Worm (Caenorhabditis elegans): ENCODE results near the gene C13A2.12.

The C13A2.12 gene

DNA sequence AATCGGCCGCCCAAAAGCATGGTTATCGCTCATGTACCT lies 22.2 kb upstream of the C13A2.12 start, which contains the start of gene hpo-9:
TSS of gene hpo-9 (minus strand) at position 37 of the 39 bp plus-strand sequence.
- no peak for TF ChIP-seq irx-1 (tag; optimal IDR thresholded peaks at IDR 0.05)
- TF ChIP-seq lin-13 (GFP tag; optimal IDR thresholded peaks at IDR 0.05): no peak
- no peak for TF ChIP-seq tbx-2 (tag; optimal IDR thresholded peaks at IDR 0.05)
- no peak for TF ChIP-seq sup-37 (GFP tag; optimal IDR thresholded peaks at IDR 0.05)
- TF ChIP-seq blmp-1 (tag; optimal IDR thresholded peaks at IDR 0.05): no peak
- TF ChIP-seq unc-130 (tag; optimal IDR thresholded peaks at IDR 0.05): no peak
- TF ChIP-seq C34B4.2 (tag; optimal IDR thresholded peaks at IDR 0.05): no peak
- no peak for TF ChIP-seq pax-3 (tag; optimal IDR thresholded peaks at IDR 0.05)
- no peak for TF ChIP-seq zip-4 (GFP tag; optimal IDR thresholded peaks at IDR 0.05)
- no peak for TF ChIP-seq ceh-88 (GFP tag; IDR thresholded peaks at IDR 0.05)
- no peak for TF ChIP-seq lir-3 (tag; optimal IDR thresholded peaks at IDR 0.05; ENCODE audit: poor library complexity)
- no peak for TF ChIP-seq ces-1 (GFP tag; optimal IDR thresholded peaks at IDR 0.05)
- TF ChIP-seq Y116A8C.19 (tag; optimal IDR thresholded peaks at IDR 0.05; ENCODE audit: borderline replicate concordance): no peak
- TF ChIP-seq isw-1 (GFP tag; IDR thresholded peaks at IDR 0.05): no peak
- no peak for TF ChIP-seq elt-2 (tag; optimal IDR thresholded peaks at IDR 0.05)
- TF ChIP-seq nhr-85 (tag): no peak

DNA sequence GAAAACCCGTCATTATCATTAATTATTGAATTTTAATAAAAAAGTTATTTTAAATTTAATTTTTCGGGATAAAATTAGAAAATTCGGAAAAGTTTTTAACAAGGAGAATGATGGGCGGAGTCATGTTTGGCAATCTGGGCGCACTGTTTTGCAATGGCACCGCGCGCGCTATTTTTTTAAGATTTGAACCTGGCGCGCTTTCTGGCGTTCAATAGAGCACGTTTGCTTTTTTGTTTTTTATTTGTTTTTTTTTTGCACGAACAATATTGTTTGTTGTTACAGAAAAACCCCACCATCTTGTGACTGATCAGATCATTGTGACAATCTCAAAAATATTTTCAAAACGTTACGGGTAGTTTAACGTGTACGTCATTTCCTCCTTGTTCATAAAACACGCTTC lies 21.9 kb upstream of the C13A2.12 start, which contains the start of gene hyls-1:
TSS of gene hyls-1 (plus strand) at position 249 of the 400 bp plus-strand sequence.
- TF ChIP-seq hpl-2 (GFP tag; optimal IDR thresholded peaks at IDR 0.05) (peak; percentile 75), blmp-1 (tag; optimal IDR thresholded peaks at IDR 0.05) (peak; percentile 73), lsy-2 (tag; optimal IDR thresholded peaks at IDR 0.05) (peak; percentile 88), snpc-4 (tag; optimal IDR thresholded peaks at IDR 0.05) (peak; percentile 63), unc-30 (tag; optimal IDR thresholded peaks at IDR 0.05) (no peak), aly-2 (tag; optimal IDR thresholded peaks at IDR 0.05) (peak; percentile 32), fkh-8 (tag; optimal IDR thresholded peaks at IDR 0.05) (peak; percentile 68), tbx-2 (tag; optimal IDR thresholded peaks at IDR 0.05) (peak; percentile 88), dpl-1 (GFP tag; optimal IDR thresholded peaks at IDR 0.05) (peak; percentile 94 to 95 (median 95)), hlh-4 (tag; optimal IDR thresholded peaks at IDR 0.05) (no peak), nhr-237 (tag; optimal IDR thresholded peaks at IDR 0.05) (peak; percentile 51), nhr-19 (GFP tag; conservative IDR thresholded peaks at IDR 0.05) (peak; percentile 91), unc-62 (GFP tag; optimal IDR thresholded peaks at IDR 0.05) (no peak), ztf-4 (tag; optimal IDR thresholded peaks at IDR 0.05) (peak; percentile 38), efl-1 (optimal IDR thresholded peaks at IDR 0.05) (peak; percentile 96 to 98), efl-1 (GFP tag; optimal IDR thresholded peaks at IDR 0.05 in 1 of 2) (peak; percentile 96 to 100), unc-86 (tag; optimal IDR thresholded peaks at IDR 0.05) (peak; percentile 81), nhr-11 (tag; optimal IDR thresholded peaks at IDR 0.05) (peak; percentile 48), mef-2 (tag; optimal IDR thresholded peaks at IDR 0.05) (no peak), nhr-20 (tag; optimal IDR thresholded peaks at IDR 0.05) (peak; percentile 91), ama-1 (optimal IDR thresholded peaks at IDR 0.05) (no peak), jun-1 (tag; optimal IDR thresholded peaks at IDR 0.05) (peak; percentile 64), isw-1 (GFP tag; IDR thresholded peaks at IDR 0.05) (peak; percentile 88), lin-13 (GFP tag; optimal IDR thresholded peaks at IDR 0.05) (peak; percentile 82), ces-1 (GFP tag; optimal IDR thresholded peaks at IDR 0.05) (no peak), zag-1 (tag; optimal IDR thresholded peaks at IDR 0.05) (no peak), sptf-1 (tag; optimal IDR thresholded peaks at IDR 0.05) (no peak), sox-4 (tag; optimal IDR thresholded peaks at IDR 0.05) (peak; percentile 8), F16B12.6 (tag; optimal IDR thresholded peaks at IDR 0.05) (peak; percentile 40), pqm-1 (tag; optimal IDR thresholded peaks at IDR 0.05) (no peak), lir-3 (tag; optimal IDR thresholded peaks at IDR 0.05; ENCODE audit: poor library complexity) (peak; percentile 74), sup-37 (GFP tag; optimal IDR thresholded peaks at IDR 0.05) (peak; percentile 35), fkh-4 (tag; optimal IDR thresholded peaks at IDR 0.05; ENCODE audit: borderline replicate concordance) (peak; percentile 28), ets-5 (GFP tag; IDR thresholded peaks at IDR 0.05) (no peak), Y116A8C.19 (tag; optimal IDR thresholded peaks at IDR 0.05; ENCODE audit: borderline replicate concordance) (no peak), efl-3 (GFP tag; optimal IDR thresholded peaks at IDR 0.05) (no peak), lin-35 (GFP tag; optimal IDR thresholded peaks at IDR 0.05) (peak; percentile 94 to 97), snu-23 (GFP tag; optimal IDR thresholded peaks at IDR 0.05) (peak; percentile 92), mep-1 (tag; optimal IDR thresholded peaks at IDR 0.05) (peak; percentile 80), vab-15 (tag; optimal IDR thresholded peaks at IDR 0.05) (peak; percentile 2), grh-1 (GFP tag; IDR thresholded peaks at IDR 0.05) (peak; percentile 77), nhr-77 (tag; optimal IDR thresholded peaks at IDR 0.05) (peak; percentile 59), C04F5.9 (tag; optimal IDR thresholded peaks at IDR 0.05) (peak; percentile 48), dsc-1 (tag; optimal IDR thresholded peaks at IDR 0.05) (peak; percentile 82), egl-27 (tag; optimal IDR thresholded peaks at IDR 0.05) (no peak), C16A3.4 (tag; optimal IDR thresholded peaks at IDR 0.05) (peak; percentile 89)

Data from whole organism, L1 larva.